Fruit fly (Drosophila melanogaster) whole organism, embryonic: ENCODE results near the gene CG15012.
A peak's percentile ranks its signal among the peaks of the same experiment; 100 is the strongest.

ENCODE experiments used
- Blimp-1 ChIP-seq: fragments of 200-800 bp; sonication (Bioruptor generic); optimal IDR thresholded peaks from 3 replicates; lab custom pipeline; 2018; ENCODE audit warnings: missing biosample characterization, missing genetic modification characterization, mild to moderate bottlenecking, moderate library complexity, missing genetic modification reagents
- CG10209 ChIP-seq: fragments of 200-800 bp; sonication (Bioruptor generic); optimal IDR thresholded peaks from 3 replicates; lab custom pipeline; 2017; ENCODE audit warnings: missing biosample characterization, mild to moderate bottlenecking, missing genetic modification characterization, missing genetic modification reagents
- CG10565 ChIP-seq: fragments of 200-800 bp; sonication (Bioruptor generic); optimal IDR thresholded peaks from 3 replicates; lab custom pipeline; 2016; ENCODE audit warnings: missing biosample characterization, mild to moderate bottlenecking, missing genetic modification characterization
- CG11085 ChIP-seq: fragments of 200-800 bp; sonication (Bioruptor generic); IDR thresholded peaks from 2 replicates; pipeline ENCODE4 v1.3.6; 2022; ENCODE audit warnings: missing biosample characterization, missing genetic modification characterization
- CG11456 ChIP-seq: fragments of 200-800 bp; sonication (Bioruptor generic); IDR thresholded peaks from 3 replicates; pipeline ENCODE4 v1.3.6; 2022; ENCODE audit warnings: missing biosample characterization, missing genetic modification characterization
- CG11504 ChIP-seq: fragments of 200-800 bp; sonication (Bioruptor generic); optimal IDR thresholded peaks from 3 replicates; lab custom pipeline; 2019; ENCODE audit warnings: missing biosample characterization, mild to moderate bottlenecking, missing genetic modification characterization, moderate library complexity
- CG12942 ChIP-seq: fragments of 200-800 bp; sonication (Bioruptor generic); optimal IDR thresholded peaks from 3 replicates; lab custom pipeline; 2016; ENCODE audit warnings: missing biosample characterization, missing genetic modification characterization
- CG13287 ChIP-seq: fragments of 200-800 bp; sonication (Bioruptor generic); IDR thresholded peaks from 2 replicates; pipeline ENCODE4 v1.3.6; 2022; ENCODE audit warnings: missing biosample characterization, missing genetic modification characterization; ENCODE audit not compliant: partially characterized antibody
- CG13775 ChIP-seq: fragments of 200-800 bp; sonication (Bioruptor generic); optimal IDR thresholded peaks from 3 replicates; lab custom pipeline; 2017; ENCODE audit warnings: missing biosample characterization, mild to moderate bottlenecking, missing genetic modification characterization
- CG14441 ChIP-seq: fragments of 200-800 bp; sonication (Bioruptor generic); IDR thresholded peaks from 2 replicates; pipeline ENCODE4 v1.3.6; 2022; ENCODE audit warnings: missing biosample characterization, missing genetic modification characterization
- CG17359 ChIP-seq: fragments of 200-800 bp; sonication (Bioruptor generic); optimal IDR thresholded peaks from 3 replicates; lab custom pipeline; 2018; ENCODE audit warnings: missing biosample characterization, mild to moderate bottlenecking, missing genetic modification characterization, moderate library complexity
- CG2199 ChIP-seq: fragments of 200-800 bp; sonication (Bioruptor generic); IDR thresholded peaks from 3 replicates; pipeline ENCODE4 v1.3.6; 2022; ENCODE audit warnings: missing biosample characterization, missing genetic modification characterization
- CG30403 ChIP-seq: fragments of 200-800 bp; sonication (Bioruptor generic); optimal IDR thresholded peaks from 3 replicates; lab custom pipeline; 2016; ENCODE audit warnings: missing biosample characterization, missing genetic modification characterization
- CG43689 ChIP-seq: fragments of 200-800 bp; sonication (Bioruptor generic); IDR thresholded peaks from 2 replicates; pipeline ENCODE4 v1.3.6; 2022; ENCODE audit warnings: missing biosample characterization, missing genetic modification characterization
- CG4404 ChIP-seq: fragments of 200-800 bp; sonication (Bioruptor generic); IDR thresholded peaks from 2 replicates; pipeline ENCODE4 v1.3.6; 2022; ENCODE audit warnings: missing biosample characterization, missing genetic modification characterization
- CG6175 ChIP-seq: fragments of 200-800 bp; sonication (Bioruptor generic); IDR thresholded peaks from 3 replicates; pipeline ENCODE4 v1.3.6; 2022; ENCODE audit warnings: missing biosample characterization, missing genetic modification characterization
- CG6254 ChIP-seq: fragments of 200-800 bp; sonication (Bioruptor generic); optimal IDR thresholded peaks from 3 replicates; lab custom pipeline; 2017; ENCODE audit warnings: mild to moderate bottlenecking, missing biosample characterization, missing genetic modification reagents, missing genetic modification characterization
- CG6854 ChIP-seq: fragments of 200-800 bp; sonication (Bioruptor generic); optimal IDR thresholded peaks from 3 replicates; lab custom pipeline; 2017; ENCODE audit warnings: missing biosample characterization, mild to moderate bottlenecking, missing genetic modification characterization
- CG8281 ChIP-seq: fragments of 200-800 bp; sonication (Bioruptor generic); optimal IDR thresholded peaks from 2 replicates; lab custom pipeline; 2018; ENCODE audit warnings: missing biosample characterization, mild to moderate bottlenecking, missing genetic modification characterization, moderate library complexity
- CG9876 ChIP-seq: fragments of 200-800 bp; sonication (Bioruptor generic); optimal IDR thresholded peaks from 2 replicates; lab custom pipeline; 2016; ENCODE audit warnings: missing biosample characterization, missing genetic modification characterization
- Gsc ChIP-seq: fragments of 200-800 bp; sonication (Bioruptor generic); IDR thresholded peaks from 2 replicates; pipeline ENCODE4 v1.3.6; 2022; ENCODE audit warnings: missing biosample characterization, missing genetic modification characterization
- HmgD ChIP-seq: fragments of 200-800 bp; sonication (Bioruptor generic); optimal IDR thresholded peaks from 3 replicates; lab custom pipeline; 2016; ENCODE audit warnings: missing biosample characterization, missing genetic modification characterization
- Hmx ChIP-seq: fragments of 200-800 bp; sonication (Bioruptor generic); optimal IDR thresholded peaks from 2 replicates; lab custom pipeline; 2016; ENCODE audit warnings: missing biosample characterization, missing genetic modification characterization
- Max ChIP-seq: fragments of 200-800 bp; sonication (Bioruptor generic); optimal IDR thresholded peaks from 2 replicates; lab custom pipeline; 2016; ENCODE audit warnings: missing biosample characterization, mild to moderate bottlenecking, missing genetic modification characterization
- Myb ChIP-seq: fragments of 200-800 bp; sonication (Bioruptor generic); optimal IDR thresholded peaks from 2 replicates; lab custom pipeline; 2016; ENCODE audit warnings: missing biosample characterization, missing genetic modification characterization
- Oaz ChIP-seq: fragments of 200-800 bp; sonication (Bioruptor generic); IDR thresholded peaks from 2 replicates; pipeline ENCODE4 v1.3.6; 2022; ENCODE audit warnings: missing biosample characterization, missing genetic modification characterization
- Sry-δ ChIP-seq: fragments of 200-800 bp; sonication (Bioruptor generic); optimal IDR thresholded peaks from 2 replicates; lab custom pipeline; 2016; ENCODE audit warnings: missing biosample characterization, missing genetic modification characterization
- Ssrp ChIP-seq: fragments of 200-800 bp; sonication (Bioruptor generic); optimal IDR thresholded peaks from 2 replicates; lab custom pipeline; 2018; ENCODE audit warnings: missing biosample characterization, mild to moderate bottlenecking, missing genetic modification characterization, moderate library complexity
- YL-1 ChIP-seq: fragments of 200-800 bp; sonication (Bioruptor generic); optimal IDR thresholded peaks from 3 replicates; lab custom pipeline; 2017; ENCODE audit warnings: missing biosample characterization, mild to moderate bottlenecking, missing genetic modification characterization
- ase ChIP-seq: fragments of 200-800 bp; sonication (Bioruptor generic); IDR thresholded peaks from 3 replicates; pipeline ENCODE4 v1.3.6; 2022; ENCODE audit warnings: missing biosample characterization, missing genetic modification characterization
- bsh ChIP-seq, 2 experiments: fragments of 200-800 bp; sonication (Bioruptor generic); optimal IDR thresholded peaks; 2 replicates each; lab custom pipeline; 2017 to 2018; ENCODE audit warnings: mild to moderate bottlenecking in 2 of 2, missing biosample characterization in 2 of 2, missing genetic modification characterization in 2 of 2, moderate library complexity in 1 of 2
- chinmo ChIP-seq: fragments of 200-800 bp; sonication (Bioruptor generic); IDR thresholded peaks from 4 replicates; pipeline ENCODE4 v1.3.6; 2022; ENCODE audit warnings: missing biosample characterization, missing genetic modification characterization; ENCODE audit not compliant: partially characterized antibody
- dati ChIP-seq: fragments of 200-800 bp; sonication (Bioruptor generic); IDR thresholded peaks from 2 replicates; pipeline ENCODE4 v1.3.6; 2022; ENCODE audit warnings: missing biosample characterization, missing genetic modification characterization
- ewg ChIP-seq: fragments of 200-800 bp; sonication (Bioruptor generic); optimal IDR thresholded peaks from 3 replicates; lab custom pipeline; 2017; ENCODE audit warnings: mild to moderate bottlenecking, missing biosample characterization, missing genetic modification reagents, missing genetic modification characterization
- fd3F ChIP-seq: fragments of 200-800 bp; sonication (Bioruptor generic); optimal IDR thresholded peaks from 2 replicates; lab custom pipeline; 2018; ENCODE audit warnings: missing biosample characterization, mild to moderate bottlenecking, missing genetic modification characterization, moderate library complexity
- kni ChIP-seq: fragments of 200-800 bp; sonication (Bioruptor generic); optimal IDR thresholded peaks from 3 replicates; lab custom pipeline; 2017; ENCODE audit warnings: mild to moderate bottlenecking, missing biosample characterization, missing genetic modification reagents, missing genetic modification characterization
- lilli ChIP-seq: fragments of 200-800 bp; sonication (Bioruptor generic); optimal IDR thresholded peaks from 3 replicates; lab custom pipeline; 2016; ENCODE audit warnings: missing biosample characterization, missing genetic modification characterization
- nerfin-2 ChIP-seq: fragments of 200-800 bp; sonication (Bioruptor generic); IDR thresholded peaks from 2 replicates; pipeline ENCODE4 v1.3.6; 2022; ENCODE audit warnings: missing biosample characterization, missing genetic modification characterization; ENCODE audit not compliant: partially characterized antibody
- nom ChIP-seq: fragments of 200-800 bp; sonication (Bioruptor generic); optimal IDR thresholded peaks from 2 replicates; lab custom pipeline; 2017; ENCODE audit warnings: missing biosample characterization, missing genetic modification characterization, mild to moderate bottlenecking, moderate library complexity, missing genetic modification reagents
- odd ChIP-seq: fragments of 200-800 bp; sonication (Bioruptor generic); optimal IDR thresholded peaks from 2 replicates; lab custom pipeline; 2017; ENCODE audit warnings: missing biosample characterization, mild to moderate bottlenecking, missing genetic modification characterization
- so ChIP-seq: fragments of 200-800 bp; sonication (Bioruptor generic); IDR thresholded peaks from 3 replicates; pipeline ENCODE4 v1.3.6; 2022; ENCODE audit warnings: missing biosample characterization, missing genetic modification characterization
- sob ChIP-seq: fragments of 200-800 bp; sonication (Bioruptor generic); IDR thresholded peaks from 2 replicates; pipeline ENCODE4 v1.3.6; 2022; ENCODE audit warnings: missing biosample characterization, missing genetic modification characterization
- sqz ChIP-seq: fragments of 200-800 bp; sonication (Bioruptor generic); optimal IDR thresholded peaks from 3 replicates; lab custom pipeline; 2018; ENCODE audit warnings: missing biosample characterization, mild to moderate bottlenecking, missing genetic modification characterization
- tgo ChIP-seq: fragments of 200-800 bp; sonication (Bioruptor generic); IDR thresholded peaks from 3 replicates; pipeline ENCODE4 v1.3.6; 2022; ENCODE audit warnings: missing biosample characterization, missing genetic modification characterization
- unc-4 ChIP-seq: fragments of 200-800 bp; sonication (Bioruptor generic); IDR thresholded peaks from 2 replicates; pipeline ENCODE4 v1.3.6; 2022; ENCODE audit warnings: missing biosample characterization, missing genetic modification characterization; ENCODE audit not compliant: partially characterized antibody
- wek ChIP-seq: fragments of 200-800 bp; sonication (Bioruptor generic); optimal IDR thresholded peaks from 3 replicates; lab custom pipeline; 2018; ENCODE audit warnings: missing biosample characterization, mild to moderate bottlenecking, missing genetic modification characterization, moderate library complexity

Gene CG15012

dm6 chr3L:4270949-4271827 lies 20.9 kb downstream of the CG15012 start:
- TF ChIP-seq Blimp-1, result peak; percentile 96
- peak; percentile 52 for TF ChIP-seq kni (GFP tag; lab: Kevin White, UChicago)
- TF ChIP-seq CG2199 (GFP tag; lab: Robert Waterston, UW), result 0 out of 3 replicates have a peak, but pooled peaks have one; percentile 30
- TF ChIP-seq bsh (GFP tag; optimal IDR thresholded peaks at IDR 0.05; lab: Kevin White, UChicago), result peak in 1 of 2 experiments; percentile 11
- TF ChIP-seq CG8281, result no peak
- no peak for TF ChIP-seq lilli (GFP tag; lab: Kevin White, UChicago)
- peak; percentile 26; the same call in 1 of the 2 replicates for TF ChIP-seq nerfin-2 (GFP tag; lab: Robert Waterston, UW)
- TF ChIP-seq chinmo (GFP tag; lab: Robert Waterston, UW), result 0 out of 4 replicates have a peak, but pooled peaks have one; percentile 41
- TF ChIP-seq sqz (GFP tag; lab: Kevin White, UChicago), result peak; percentile 41

dm6 chr3L:4269920-4270319 lies 22.1 kb downstream of the CG15012 start:
- no peak for TF ChIP-seq HmgD (GFP tag; lab: Kevin White, UChicago)
- peak; percentile 59; the same call in 2 of the 3 replicates for TF ChIP-seq so (GFP tag; lab: Robert Waterston, UW)
- no peak for TF ChIP-seq Sry-δ
- peak; percentile 46 for TF ChIP-seq ewg (GFP tag; lab: Kevin White, UChicago)
- TF ChIP-seq tgo, result peak; percentile 79
- peak; percentile 48 for TF ChIP-seq nom (GFP tag; lab: Kevin White, UChicago)
- TF ChIP-seq CG10209 (GFP tag; lab: Kevin White, UChicago), result peak; percentile 66
- no peak for TF ChIP-seq wek (GFP tag; lab: Kevin White, UChicago)
- TF ChIP-seq odd (GFP tag; lab: Kevin White, UChicago), result peak; percentile 72
- no peak for TF ChIP-seq CG6175
- TF ChIP-seq CG4404 (GFP tag; lab: Robert Waterston, UW), result peak; percentile 35; the same call in 1 of the 2 replicates
- peak; percentile 37; the same call in 1 of the 3 replicates for TF ChIP-seq ase (GFP tag; lab: Robert Waterston, UW)
- peak; percentile 72 for TF ChIP-seq Ssrp (tag; lab: Kevin White, UChicago)
- TF ChIP-seq Gsc (GFP tag; lab: Robert Waterston, UW), result no peak
- no peak for TF ChIP-seq CG13287 (GFP tag; lab: Robert Waterston, UW)
- TF ChIP-seq CG30403 (GFP tag; lab: Kevin White, UChicago), result peak; percentile 65
- TF ChIP-seq dati, result no peak
- peak; percentile 59 for TF ChIP-seq CG6854 (GFP tag; lab: Kevin White, UChicago)
- TF ChIP-seq CG11085, result no peak
- TF ChIP-seq fd3F (GFP tag; lab: Kevin White, UChicago), result peak; percentile 52
- no peak for TF ChIP-seq unc-4 (GFP tag; lab: Robert Waterston, UW)
- TF ChIP-seq CG17359 (tag; lab: Kevin White, UChicago), result peak; percentile 81
- TF ChIP-seq CG11504 (tag; lab: Kevin White, UChicago), result peak; percentile 87
- TF ChIP-seq sob (GFP tag; lab: Robert Waterston, UW), result peak; percentile 61; the same call in 1 of the 2 replicates
- peak; percentile 38 for TF ChIP-seq CG13775 (GFP tag; lab: Kevin White, UChicago)
- TF ChIP-seq CG14441, result peak; percentile 53
- TF ChIP-seq Oaz, result peak; percentile 31; the same call in 1 of the 2 replicates
- no peak for TF ChIP-seq Myb
- TF ChIP-seq Hmx (GFP tag; lab: Kevin White, UChicago), result no peak
- TF ChIP-seq CG10565 (GFP tag; lab: Kevin White, UChicago), result no peak
- TF ChIP-seq Max (GFP tag; lab: Kevin White, UChicago), result peak; percentile 40
- no peak for TF ChIP-seq CG9876 (GFP tag; lab: Kevin White, UChicago)
- TF ChIP-seq YL-1, result no peak
- TF ChIP-seq CG11456 (GFP tag; lab: Robert Waterston, UW), result 0 out of 3 replicates have a peak, but pooled peaks have one; percentile 28
- peak; percentile 16 for TF ChIP-seq CG12942 (GFP tag; lab: Kevin White, UChicago)
- peak; percentile 61 for TF ChIP-seq CG6254
- no peak for TF ChIP-seq CG43689 (GFP tag; lab: Robert Waterston, UW)
